Fruit fly (Drosophila melanogaster): ENCODE results near the gene CG33928.

The CG33928 gene

DNA sequence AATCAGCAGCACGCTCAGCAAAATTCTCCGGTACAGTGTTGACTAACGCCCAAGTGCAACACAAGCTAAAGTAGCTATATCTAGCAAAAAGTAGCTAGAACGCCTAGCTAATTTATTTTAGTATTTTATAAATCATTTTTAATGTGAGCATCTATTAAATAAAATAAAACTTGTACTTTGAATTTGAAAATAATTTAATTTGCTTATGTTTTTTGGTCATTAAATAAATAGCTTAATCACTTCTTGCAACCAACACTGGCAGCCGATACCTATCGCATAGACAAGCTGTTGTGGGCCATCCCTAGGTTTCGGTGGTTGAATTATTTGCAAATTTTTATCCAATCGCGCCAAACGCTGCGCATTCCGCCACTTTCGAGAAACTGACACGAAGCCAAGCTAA, 26.0 kb downstream of the CG33928 start, which contains the start of the genes Polr2J and CG15141 (continued):
- TF ChIP-seq Xbp1 (GFP tag; optimal IDR thresholded peaks at IDR 0.05) (peak; percentile 92), CG18599 (GFP tag; optimal IDR thresholded peaks at IDR 0.05) (peak; percentile 85), CG8281 (tag; optimal IDR thresholded peaks at IDR 0.05) (peak; percentile 48), CG10565 (GFP tag; optimal IDR thresholded peaks at IDR 0.05) (peak; percentile 15), trem (tag; optimal IDR thresholded peaks at IDR 0.05) (peak; percentile 90), CG6765 (GFP tag; optimal IDR thresholded peaks at IDR 0.05) (peak; percentile 45), salm (tag; optimal IDR thresholded peaks at IDR 0.05) (no peak), Nf-YC (tag; optimal IDR thresholded peaks at IDR 0.05) (peak; percentile 92), Hr78 (GFP tag; optimal IDR thresholded peaks at IDR 0.05) (no peak), cato (GFP tag; optimal IDR thresholded peaks at IDR 0.05; ENCODE audit: borderline replicate concordance) (peak; percentile 84)

DNA sequence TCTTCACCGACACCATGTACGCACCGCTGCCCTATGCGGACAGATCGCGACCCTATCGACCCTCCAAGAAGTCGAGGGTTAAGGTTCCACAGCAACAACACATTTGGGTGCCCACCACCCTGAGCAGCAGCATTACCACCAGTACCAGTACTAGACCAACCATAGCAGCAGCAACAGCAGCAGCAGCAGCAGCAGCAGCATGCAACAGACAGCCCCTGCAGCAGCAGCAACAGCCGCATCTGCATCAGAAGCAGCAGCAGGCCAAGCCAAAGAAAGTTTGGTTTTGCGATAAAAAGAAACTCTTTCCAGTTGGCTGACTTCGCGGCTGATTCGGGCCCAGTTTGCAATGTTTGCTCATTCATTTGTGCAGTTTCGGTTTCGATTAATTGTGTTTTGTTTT, 33.9 kb downstream of the CG33928 start:
- TF ChIP-seq zfh1 (GFP tag; IDR thresholded peaks at IDR 0.05), result no peak
- no peak for TF ChIP-seq CG1602 (GFP tag; optimal IDR thresholded peaks at IDR 0.05)
- no peak for TF ChIP-seq CG12219 (GFP tag; optimal IDR thresholded peaks at IDR 0.05)
- TF ChIP-seq Poxn (GFP tag; IDR thresholded peaks at IDR 0.05), result no peak
- no peak for TF ChIP-seq CG18011 (GFP tag; optimal IDR thresholded peaks at IDR 0.05)
- TF ChIP-seq CG8388 (GFP tag; optimal IDR thresholded peaks at IDR 0.05), result no peak
- no peak for TF ChIP-seq CG10267 (tag; optimal IDR thresholded peaks at IDR 0.05)
- no peak for TF ChIP-seq trh (GFP tag; optimal IDR thresholded peaks at IDR 0.05)
- TF ChIP-seq Asciz (GFP tag; optimal IDR thresholded peaks at IDR 0.05), result no peak
- no peak for TF ChIP-seq Lim3 (GFP tag; IDR thresholded peaks at IDR 0.05)
- no peak for TF ChIP-seq btn (GFP tag; optimal IDR thresholded peaks at IDR 0.05)
- no peak for TF ChIP-seq CG12744 (GFP tag; optimal IDR thresholded peaks at IDR 0.05)
- TF ChIP-seq tup (GFP tag; optimal IDR thresholded peaks at IDR 0.05), result no peak
- no peak for TF ChIP-seq pita (GFP tag; optimal IDR thresholded peaks at IDR 0.05)
- TF ChIP-seq Optix (GFP tag; IDR thresholded peaks at IDR 0.05), result 0 out of 3 replicates have a peak, but pooled peaks have one; percentile 21
- TF ChIP-seq CG6175 (GFP tag; IDR thresholded peaks at IDR 0.05), result 0 out of 3 replicates have a peak, but pooled peaks have one; percentile 12

DNA sequence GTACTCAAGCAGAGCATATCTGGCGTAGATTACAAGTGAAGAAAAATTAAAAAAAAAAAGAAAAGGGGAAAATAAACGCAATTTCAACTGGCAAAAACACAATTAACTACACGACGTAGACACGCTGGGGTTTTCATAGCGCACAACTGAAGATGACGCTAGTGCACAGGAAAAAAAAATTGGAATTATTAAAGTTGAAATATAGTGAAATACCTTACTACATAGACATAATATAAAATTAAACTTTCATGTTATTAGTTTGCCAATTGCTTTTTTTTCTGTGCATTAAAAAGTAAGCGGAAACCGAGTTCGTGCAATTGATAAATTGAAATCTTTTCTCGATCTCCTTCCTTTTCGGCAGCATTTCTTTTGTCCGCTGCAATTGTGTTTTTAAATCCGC, 39.0 kb downstream of the CG33928 start:
- TF ChIP-seq dysf (GFP tag; IDR thresholded peaks at IDR 0.05), result 0 out of 3 replicates have a peak, but pooled peaks have one; percentile 24
- TF ChIP-seq bsh (GFP tag; optimal IDR thresholded peaks at IDR 0.05), result no peak
- no peak for TF ChIP-seq CG14050 (GFP tag; IDR thresholded peaks at IDR 0.05)
- TF ChIP-seq Drgx (GFP tag; IDR thresholded peaks at IDR 0.05), result 0 out of 2 replicates have a peak, but pooled peaks have one; percentile 6
- no peak for TF ChIP-seq CG33213 (GFP tag; optimal IDR thresholded peaks at IDR 0.05)
- TF ChIP-seq gro (GFP tag; optimal IDR thresholded peaks at IDR 0.05), result no peak

DNA sequence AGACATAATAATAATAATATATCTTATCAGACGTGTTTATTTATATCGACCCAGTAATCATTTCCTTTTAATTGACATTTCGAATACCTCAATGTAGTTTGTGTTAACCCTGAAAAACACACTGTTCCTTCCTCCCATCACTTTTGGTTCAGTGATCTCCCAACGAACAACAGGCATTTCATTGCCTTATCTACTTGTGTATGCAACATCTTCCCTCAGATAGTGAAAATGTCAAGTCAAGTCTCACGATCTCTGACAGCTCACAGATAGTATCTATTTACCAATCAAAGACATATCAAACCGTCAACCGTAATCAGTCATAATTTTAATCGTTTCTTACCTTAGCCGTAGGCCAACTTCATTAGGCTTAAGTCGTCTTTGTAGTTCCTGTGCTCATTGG, 41.5 kb downstream of the CG33928 start:
- TF ChIP-seq grn (GFP tag; optimal IDR thresholded peaks at IDR 0.05) (peak; percentile 78), CG14050 (GFP tag; IDR thresholded peaks at IDR 0.05) (no peak)

DNA sequence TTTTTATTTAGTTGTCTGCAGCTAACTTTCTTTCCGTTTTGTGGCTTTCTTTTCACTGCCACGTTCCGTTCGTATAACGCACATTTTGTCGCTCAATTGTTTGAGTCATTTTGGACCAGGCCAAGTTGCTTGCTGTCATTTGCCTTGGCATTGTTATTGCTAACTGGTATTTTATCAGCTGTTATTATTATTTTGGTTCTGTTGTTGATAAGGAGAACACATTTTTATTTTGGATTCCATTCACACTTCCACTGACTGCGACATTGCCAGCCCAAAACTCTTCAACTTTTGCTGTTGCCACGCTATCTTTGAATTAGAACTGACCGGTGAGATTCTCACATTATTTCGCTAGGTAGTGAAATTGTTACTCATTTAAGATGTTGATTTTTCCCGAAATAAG, 45.6 kb downstream of the CG33928 start:
- no peak for TF ChIP-seq Scr (GFP tag; IDR thresholded peaks at IDR 0.05; ENCODE audit: partially characterized antibody)
- no peak for TF ChIP-seq wek (GFP tag; optimal IDR thresholded peaks at IDR 0.05)
- no peak for TF ChIP-seq tna (GFP tag; IDR thresholded peaks at IDR 0.05; ENCODE audit: partially characterized antibody)
- TF ChIP-seq NFAT (GFP tag; IDR thresholded peaks at IDR 0.05), result no peak
- no peak for TF ChIP-seq pita (GFP tag; optimal IDR thresholded peaks at IDR 0.05)
- peak; percentile 28 for TF ChIP-seq Hmr (GFP tag; optimal IDR thresholded peaks at IDR 0.05)
- no peak for TF ChIP-seq CG18262 (tag; optimal IDR thresholded peaks at IDR 0.05)
- TF ChIP-seq CG18599 (GFP tag; optimal IDR thresholded peaks at IDR 0.05), result peak; percentile 6
- no peak for TF ChIP-seq CG9797 (GFP tag; optimal IDR thresholded peaks at IDR 0.05)
- TF ChIP-seq CG30403 (GFP tag; optimal IDR thresholded peaks at IDR 0.05), result no peak
- TF ChIP-seq Hsf (GFP tag; optimal IDR thresholded peaks at IDR 0.05), result no peak
- no peak for TF ChIP-seq repo (GFP tag; optimal IDR thresholded peaks at IDR 0.05)
- TF ChIP-seq CG34224 (GFP tag; IDR thresholded peaks at IDR 0.05; ENCODE audit: partially characterized antibody), result no peak
- TF ChIP-seq CG31224 (GFP tag; IDR thresholded peaks at IDR 0.05), result peak; percentile 20; the same call in 1 of the 2 replicates
